Worm (Caenorhabditis elegans) whole organism, L1 larva: ENCODE results near the gene str-71.

Experiments used
- fos-1 ChIP-seq: fragments of 150-350 bp; optimal IDR thresholded peaks from 2 replicates; lab custom pipeline; 2014; ENCODE audit warnings: missing biosample characterization, missing genetic modification characterization
- lin-15B ChIP-seq: fragments of 150-350 bp; sonication (generic microtip); optimal IDR thresholded peaks from 3 replicates; lab custom pipeline; 2014; ENCODE audit warnings: missing biosample characterization, missing genetic modification characterization
- lsy-2 ChIP-seq, 2 experiments: fragments of 150-350 bp; optimal IDR thresholded peaks; 2 replicates each; lab custom pipeline; 2014; ENCODE audit warnings: missing biosample characterization in 2 of 2, missing genetic modification characterization in 2 of 2
- sup-37 ChIP-seq: fragments of 200-800 bp; sonication (Bioruptor generic); optimal IDR thresholded peaks from 2 replicates; lab custom pipeline; 2018; ENCODE audit warnings: mild to moderate bottlenecking, missing genetic modification characterization, missing compliant biosample characterization
- ztf-11 ChIP-seq, 2 experiments: sonication (generic microtip); optimal IDR thresholded peaks; 2 replicates each; lab custom pipeline; 2016 to 2017; ENCODE audit warnings: missing genetic modification characterization in 2 of 2, missing biosample characterization in 1 of 2, missing compliant biosample characterization in 1 of 2

DNA sequence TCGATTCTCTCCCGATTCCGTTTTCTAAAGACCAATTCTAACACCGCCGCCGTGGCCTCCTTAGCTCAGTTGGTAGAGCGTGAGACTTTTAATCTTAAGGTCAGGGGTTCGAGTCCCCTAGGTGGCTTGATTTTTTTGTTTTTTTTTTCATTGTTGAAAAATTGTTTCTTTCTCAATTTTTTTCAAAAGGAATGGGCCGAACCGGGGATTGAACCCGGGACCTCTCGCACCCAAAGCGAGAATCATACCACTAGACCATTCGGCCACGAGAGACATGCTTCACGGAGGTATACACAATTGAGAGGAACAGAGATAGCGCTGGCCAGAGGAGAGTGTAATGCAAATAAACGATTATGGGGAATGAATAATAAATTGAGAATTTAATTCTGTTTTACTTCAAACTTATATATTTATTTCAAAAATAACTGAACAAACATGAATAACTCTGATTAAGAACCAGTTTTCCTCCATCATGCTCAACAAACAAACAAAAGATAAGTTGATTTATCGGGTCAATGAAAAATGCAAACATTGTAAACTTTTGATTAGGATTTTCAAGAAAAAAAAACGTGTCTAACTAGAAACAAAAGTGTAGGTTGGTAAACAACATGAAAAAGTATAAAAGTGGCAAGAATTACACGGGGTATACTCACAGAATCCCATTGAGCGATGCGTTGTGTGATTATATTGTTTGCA, 6.2 kb upstream of the str-71 start, which contains the start of gene pqn-71:
- TF ChIP-seq lsy-2 (tag; optimal IDR thresholded peaks at IDR 0.05; lab: Kevin White, UChicago) (no peak), fos-1 (peak; percentile 47), sup-37 (GFP tag; lab: Kevin White, UChicago) (peak; percentile 41), ztf-11 (tag; optimal IDR thresholded peaks at IDR 0.05; lab: Kevin White, UChicago) (peak in 1 of 2 experiments; percentile 38), lin-15B (tag; lab: Kevin White, UChicago) (no peak)
